Worm (Caenorhabditis elegans) whole organism, L1 larva: ENCODE measurements around the gene cest-32.

Experiments used
- C16A3.4 ChIP-seq: fragments of 150-350 bp; optimal IDR thresholded peaks from 2 replicates; lab custom pipeline; 2014; ENCODE audit warnings: missing biosample characterization, missing genetic modification characterization
- F16B12.6 ChIP-seq: fragments of 150-350 bp; optimal IDR thresholded peaks from 2 replicates; lab custom pipeline; 2014; ENCODE audit warnings: missing biosample characterization, missing genetic modification characterization
- ama-1 ChIP-seq: fragments of 150-350 bp; optimal IDR thresholded peaks from 2 replicates; lab custom pipeline; 2014
- blmp-1 ChIP-seq: fragments of 150-350 bp; optimal IDR thresholded peaks from 2 replicates; lab custom pipeline; 2014; ENCODE audit warnings: missing biosample characterization, missing genetic modification characterization
- ceh-63 ChIP-seq: fragments of 200-800 bp; sonication (Bioruptor generic); optimal IDR thresholded peaks from 2 replicates; lab custom pipeline; 2018; ENCODE audit warnings: mild to moderate bottlenecking, missing genetic modification characterization, missing compliant biosample characterization
- ceh-82 ChIP-seq, 3 experiments: fragments of 150-350 bp in 1 of 3; sonication (generic microtip) in 2 of 3; optimal IDR thresholded peaks; 2 replicates each; lab custom pipeline; 2014 to 2017; ENCODE audit warnings: missing biosample characterization in 3 of 3, missing genetic modification characterization in 3 of 3
- dsc-1 ChIP-seq: sonication (generic microtip); optimal IDR thresholded peaks from 2 replicates; lab custom pipeline; 2016; ENCODE audit warnings: mild to moderate bottlenecking, missing genetic modification characterization, missing compliant biosample characterization
- efl-1 ChIP-seq, 4 experiments: fragments of 150-350 bp; optimal IDR thresholded peaks in 3 of 4; peaks in 1 of 4; 1 replicate in 1 of 4; 2 replicates in 3 of 4; lab custom pipeline; 2014; ENCODE audit warnings: missing biosample characterization in 2 of 4, missing genetic modification characterization in 2 of 4, missing genetic modification reagents in 2 of 4
- egl-13 ChIP-seq: sonication (generic microtip); optimal IDR thresholded peaks from 2 replicates; lab custom pipeline; 2016; ENCODE audit warnings: missing genotype, missing genetic modification reagents, missing genetic modification characterization, missing compliant biosample characterization
- egl-27 ChIP-seq, 2 experiments: fragments of 150-350 bp in 1 of 2; sonication (generic microtip); optimal IDR thresholded peaks; 3 replicates each; lab custom pipeline; 2017 to 2018; ENCODE audit warnings: missing biosample characterization in 2 of 2, missing genetic modification characterization in 2 of 2, missing genetic modification reagents in 2 of 2
- ets-5 ChIP-seq: fragments of 200-800 bp; sonication (Bioruptor generic); IDR thresholded peaks from 2 replicates; pipeline ENCODE4 v1.3.6; 2022; ENCODE audit warnings: missing genetic modification characterization, missing compliant biosample characterization
- fkh-4 ChIP-seq: sonication (generic microtip); optimal IDR thresholded peaks from 2 replicates; lab custom pipeline; 2016; ENCODE audit warnings: missing compliant biosample characterization, missing genetic modification characterization, borderline replicate concordance
- fos-1 ChIP-seq: fragments of 150-350 bp; optimal IDR thresholded peaks from 2 replicates; lab custom pipeline; 2014; ENCODE audit warnings: missing biosample characterization, missing genetic modification characterization
- hlh-17 ChIP-seq: fragments of 200-800 bp; sonication (Bioruptor generic); optimal IDR thresholded peaks from 2 replicates; lab custom pipeline; 2018; ENCODE audit warnings: missing genetic modification characterization, mild to moderate bottlenecking, missing compliant biosample characterization, moderate library complexity, borderline replicate concordance
- isw-1 ChIP-seq: fragments of 200-800 bp; sonication (Bioruptor generic); IDR thresholded peaks from 2 replicates; pipeline ENCODE4 v1.3.6; 2022; ENCODE audit warnings: missing genetic modification characterization, missing compliant biosample characterization
- jun-1 ChIP-seq: fragments of 150-350 bp; optimal IDR thresholded peaks from 2 replicates; lab custom pipeline; 2014; ENCODE audit warnings: missing biosample characterization, missing genetic modification reagents, missing genetic modification characterization
- lin-13 ChIP-seq: fragments of 150-350 bp; optimal IDR thresholded peaks from 2 replicates; lab custom pipeline; 2014; ENCODE audit warnings: missing biosample characterization, missing genetic modification reagents, missing genetic modification characterization
- lsy-2 ChIP-seq, 2 experiments: fragments of 150-350 bp; optimal IDR thresholded peaks; 2 replicates each; lab custom pipeline; 2014; ENCODE audit warnings: missing biosample characterization in 2 of 2, missing genetic modification characterization in 2 of 2
- mdl-1 ChIP-seq, 2 experiments: fragments of 150-350 bp; optimal IDR thresholded peaks; 2 replicates each; lab custom pipeline; 2014 to 2017; ENCODE audit warnings: missing biosample characterization in 2 of 2, missing genetic modification characterization in 2 of 2, inconsistent platforms in 1 of 2
- mep-1 ChIP-seq: fragments of 150-350 bp; optimal IDR thresholded peaks from 2 replicates; lab custom pipeline; 2014; ENCODE audit warnings: missing biosample characterization, missing genetic modification characterization
- nhr-11 ChIP-seq: fragments of 150-350 bp; optimal IDR thresholded peaks from 2 replicates; lab custom pipeline; 2014; ENCODE audit warnings: missing biosample characterization, missing genetic modification characterization
- nhr-71 ChIP-seq: sonication (generic microtip); optimal IDR thresholded peaks from 2 replicates; lab custom pipeline; 2016; ENCODE audit warnings: mild to moderate bottlenecking, missing genetic modification characterization, moderate library complexity, missing compliant biosample characterization
- nhr-77 ChIP-seq: fragments of 150-350 bp; optimal IDR thresholded peaks from 2 replicates; lab custom pipeline; 2014; ENCODE audit warnings: missing biosample characterization, missing genetic modification characterization
- nhr-85 ChIP-seq: sonication (generic microtip); peaks from one replicate; lab custom pipeline; 2016; ENCODE audit warnings: missing genetic modification characterization, inconsistent platforms, missing compliant biosample characterization
- pqm-1 ChIP-seq: sonication (generic microtip); optimal IDR thresholded peaks from 3 replicates; lab custom pipeline; 2017; ENCODE audit warnings: missing biosample characterization, missing genetic modification characterization
- snpc-4 ChIP-seq: fragments of 150-350 bp; optimal IDR thresholded peaks from 2 replicates; lab custom pipeline; 2014; ENCODE audit warnings: missing biosample characterization, missing genetic modification characterization
- snu-23 ChIP-seq: sonication (generic microtip); optimal IDR thresholded peaks from 2 replicates; lab custom pipeline; 2016; ENCODE audit warnings: missing genetic modification characterization, missing compliant biosample characterization
- swsn-7 ChIP-seq: sonication (generic microtip); optimal IDR thresholded peaks from 2 replicates; lab custom pipeline; 2016; ENCODE audit warnings: missing genetic modification characterization, missing compliant biosample characterization
- unc-86 ChIP-seq: sonication (generic microtip); optimal IDR thresholded peaks from 2 replicates; lab custom pipeline; 2016; ENCODE audit warnings: missing genetic modification characterization, missing compliant biosample characterization
- xbp-1 ChIP-seq: sonication (generic microtip); optimal IDR thresholded peaks from 2 replicates; lab custom pipeline; 2016; ENCODE audit warnings: missing genetic modification characterization, missing compliant biosample characterization
- zip-4 ChIP-seq: fragments of 200-800 bp; sonication (Bioruptor generic); optimal IDR thresholded peaks from 2 replicates; lab custom pipeline; 2018; ENCODE audit warnings: mild to moderate bottlenecking, missing genetic modification characterization, moderate library complexity, missing compliant biosample characterization

The cest-32 gene

ce11 chrV:5269024-5269535 is 35.4 kb upstream of the cest-32 start, which contains the start of gene penr-1 (continued):
- TF ChIP-seq egl-27 (tag; optimal IDR thresholded peaks at IDR 0.05; lab: Kevin White, UChicago): no peak
- peak; percentile 35 for TF ChIP-seq unc-86
- TF ChIP-seq nhr-85 (tag; lab: Kevin White, UChicago): peak; percentile 75
- TF ChIP-seq isw-1 (GFP tag; lab: Robert Waterston, UW): no peak
- TF ChIP-seq egl-13 (tag; lab: Kevin White, UChicago): peak; percentile 6
- peak; percentile 19 for TF ChIP-seq mep-1 (tag; lab: Kevin White, UChicago)
- no peak for TF ChIP-seq F16B12.6
- TF ChIP-seq hlh-17 (GFP tag; lab: Kevin White, UChicago): no peak
- TF ChIP-seq dsc-1 (tag; lab: Kevin White, UChicago): peak; percentile 50
- TF ChIP-seq fos-1 (tag; lab: Kevin White, UChicago): no peak
- peak; percentile 33 for TF ChIP-seq blmp-1

ce11 chrV:5265581-5265980 is 31.9 kb upstream of the cest-32 start, which contains the start of the genes srt-69 and B0238.12:
Gene srt-69, minus strand, starts transcription at chrV:5265681.
Gene B0238.12, plus strand, starts transcription at chrV:5265844.
- TF ChIP-seq ceh-63 (GFP tag; lab: Kevin White, UChicago): no peak
- no peak for TF ChIP-seq xbp-1 (tag; lab: Kevin White, UChicago)
- TF ChIP-seq lin-13 (GFP tag; lab: Kevin White, UChicago): no peak
- TF ChIP-seq zip-4: no peak

DNA sequence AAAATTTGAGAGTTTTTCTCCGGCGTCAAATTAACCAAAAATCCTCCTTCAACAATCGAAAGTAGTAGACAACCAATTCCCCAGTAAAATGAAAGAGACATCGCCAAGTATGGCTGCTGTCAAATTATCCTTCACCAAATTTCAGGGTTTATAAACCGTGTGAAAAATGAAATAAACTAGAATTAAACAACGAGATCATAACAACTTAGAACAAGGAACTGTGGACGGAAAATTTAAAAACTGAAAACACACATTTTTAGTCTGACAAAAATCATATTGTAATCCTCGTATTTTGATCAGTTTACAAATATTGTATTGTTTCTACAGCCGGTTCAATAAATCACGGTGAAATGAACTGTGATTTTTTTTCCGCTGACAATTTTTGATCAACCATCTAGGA is 29.3 kb upstream of the cest-32 start, which contains the start of gene cest-30:
TSS of gene cest-30 (minus strand) at position 101 of the 400 bp plus-strand sequence.
- TF ChIP-seq swsn-7 (tag; lab: Kevin White, UChicago) (no peak), fkh-4 (tag; lab: Kevin White, UChicago) (no peak), mep-1 (tag; lab: Kevin White, UChicago) (no peak), pqm-1 (tag; lab: Kevin White, UChicago) (no peak), ets-5 (GFP tag; lab: Robert Waterston, UW) (no peak), ama-1 (no peak)
- TF ChIP-seq, all 84 proteins: peak for 0

DNA sequence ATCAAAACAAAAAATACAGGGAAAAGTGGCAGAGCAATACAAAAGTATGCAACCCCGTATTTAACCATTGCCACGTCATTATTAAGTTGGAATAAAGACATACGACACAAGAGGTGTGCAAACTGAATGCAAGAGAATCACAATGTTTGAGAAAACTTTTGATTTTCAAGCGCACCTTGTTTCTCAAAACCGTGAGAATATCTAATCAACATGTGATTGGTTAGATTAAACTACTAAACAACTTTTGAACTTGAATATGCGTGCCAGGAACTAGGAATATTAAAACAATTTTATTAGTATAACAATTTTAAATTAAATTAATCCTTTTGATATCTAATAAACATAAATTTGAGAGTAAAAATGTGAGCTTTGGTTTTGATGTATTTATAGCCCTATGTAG is 25.8 kb upstream of the cest-32 start, which contains the start of gene srt-70:
TSS of gene srt-70 (minus strand) at position 101 of the 400 bp plus-strand sequence.
- TF ChIP-seq ceh-82 (tag; optimal IDR thresholded peaks at IDR 0.05; lab: Kevin White, UChicago): no peak
- no peak for TF ChIP-seq pqm-1 (tag; lab: Kevin White, UChicago)
- no peak for TF ChIP-seq isw-1 (GFP tag; lab: Robert Waterston, UW)
- no peak for TF ChIP-seq nhr-11
- TF ChIP-seq dsc-1 (tag; lab: Kevin White, UChicago): no peak
- TF ChIP-seq lsy-2 (tag; optimal IDR thresholded peaks at IDR 0.05; lab: Kevin White, UChicago): no peak
- no peak for TF ChIP-seq mdl-1 (tag; optimal IDR thresholded peaks at IDR 0.05; lab: Kevin White, UChicago)

DNA sequence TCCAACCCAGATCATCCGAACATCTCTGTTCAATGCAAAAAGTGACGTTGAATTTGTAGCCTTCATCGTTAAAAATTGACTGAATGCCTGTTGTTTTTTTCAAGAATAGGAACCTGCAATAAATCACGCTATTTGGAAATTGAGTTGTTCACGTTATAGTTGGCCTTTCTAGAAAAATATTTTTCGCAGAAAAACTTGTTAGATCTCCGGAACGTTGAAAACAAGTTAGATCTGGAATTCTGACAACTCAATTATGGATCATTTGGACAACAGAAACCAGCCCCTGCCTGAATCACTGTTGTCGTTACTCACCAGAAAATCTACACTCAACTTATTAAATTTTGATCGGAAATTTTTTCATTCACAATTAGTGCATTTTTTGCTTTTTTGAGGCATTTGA is 23.7 kb upstream of the cest-32 start, which contains the start of gene srt-67:
TSS of gene srt-67 (minus strand) at position 101 of the 400 bp plus-strand sequence.
- TF ChIP-seq snpc-4 (no peak), nhr-71 (tag; lab: Kevin White, UChicago) (no peak), F16B12.6 (no peak), nhr-77 (no peak), snu-23 (GFP tag; lab: Kevin White, UChicago) (no peak), efl-1 (optimal IDR thresholded peaks at IDR 0.05; lab: Kevin White, UChicago) (no peak), efl-1 (GFP tag; optimal IDR thresholded peaks at IDR 0.05 in 1 of 2; lab: Kevin White, UChicago) (no peak)
- TF ChIP-seq, all 84 proteins: peak for 0

DNA sequence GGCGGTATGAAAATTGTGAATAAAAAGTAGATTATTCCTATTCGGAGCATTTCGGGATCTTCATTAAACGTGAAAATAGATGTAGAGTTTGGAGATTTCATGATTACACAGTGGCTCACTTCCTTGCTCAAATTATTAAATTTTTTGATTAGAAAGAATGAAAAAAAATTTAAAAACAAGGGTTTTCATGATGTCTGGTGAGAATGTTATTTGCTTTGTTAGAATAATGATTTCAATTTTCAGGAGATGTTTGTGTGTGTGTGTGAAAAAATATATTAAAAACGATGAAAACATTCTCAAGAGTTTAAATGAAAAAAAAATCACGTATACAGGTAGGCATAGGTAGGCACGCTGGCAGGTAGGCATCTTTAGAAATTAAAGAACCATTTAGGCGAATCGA is 18.3 kb upstream of the cest-32 start, which contains the start of gene srt-68:
TSS of gene srt-68 (minus strand) at position 101 of the 400 bp plus-strand sequence.
- TF ChIP-seq jun-1: no peak
- TF ChIP-seq C16A3.4 (tag; lab: Kevin White, UChicago): no peak
- no peak for TF ChIP-seq fos-1 (tag; lab: Kevin White, UChicago)
- TF ChIP-seq, all 84 proteins: peak for 0
